Fruit fly (Drosophila melanogaster) whole organism, embryonic: ENCODE results near the gene rho-4.

Experiments used
- Aef1 ChIP-seq: fragments of 200-800 bp; sonication (Bioruptor generic); IDR thresholded peaks from 3 replicates; pipeline ENCODE4 v1.3.6; 2022; ENCODE audit warnings: missing biosample characterization, missing genetic modification characterization
- CG1024 ChIP-seq: fragments of 200-800 bp; sonication (Bioruptor generic); IDR thresholded peaks from 2 replicates; pipeline ENCODE4 v1.3.6; 2022; ENCODE audit warnings: missing biosample characterization, missing genetic modification characterization
- CG10267 ChIP-seq: fragments of 200-800 bp; sonication (Bioruptor generic); optimal IDR thresholded peaks from 2 replicates; lab custom pipeline; 2018; ENCODE audit warnings: missing biosample characterization, mild to moderate bottlenecking, missing genetic modification characterization, moderate library complexity
- CG10366 ChIP-seq: fragments of 200-800 bp; sonication (Bioruptor generic); IDR thresholded peaks from 2 replicates; pipeline ENCODE4 v1.3.6; 2022; ENCODE audit warnings: missing biosample characterization, missing genetic modification characterization
- CG10654 ChIP-seq: fragments of 200-800 bp; sonication (Bioruptor generic); optimal IDR thresholded peaks from 2 replicates; lab custom pipeline; 2016; ENCODE audit warnings: missing biosample characterization, missing genetic modification characterization
- CG12071 ChIP-seq: fragments of 200-800 bp; sonication (Bioruptor generic); optimal IDR thresholded peaks from 3 replicates; lab custom pipeline; 2018; ENCODE audit warnings: missing biosample characterization, mild to moderate bottlenecking, missing genetic modification characterization
- CG15269 ChIP-seq: fragments of 200-800 bp; sonication (Bioruptor generic); optimal IDR thresholded peaks from 2 replicates; lab custom pipeline; 2018; ENCODE audit warnings: missing biosample characterization, mild to moderate bottlenecking, missing genetic modification characterization, moderate library complexity
- CG15696 ChIP-seq: fragments of 200-800 bp; sonication (Bioruptor generic); optimal IDR thresholded peaks from 2 replicates; lab custom pipeline; 2019; ENCODE audit warnings: missing biosample characterization, mild to moderate bottlenecking, missing genetic modification characterization, moderate library complexity
- CG1647 ChIP-seq: fragments of 200-800 bp; sonication (Bioruptor generic); optimal IDR thresholded peaks from 3 replicates; lab custom pipeline; 2016; ENCODE audit warnings: missing biosample characterization, missing genetic modification characterization
- CG17802 ChIP-seq: fragments of 200-800 bp; sonication (Bioruptor generic); optimal IDR thresholded peaks from 2 replicates; lab custom pipeline; 2018; ENCODE audit warnings: missing biosample characterization, mild to moderate bottlenecking, missing genetic modification characterization, moderate library complexity
- CG17829 ChIP-seq: fragments of 200-800 bp; optimal IDR thresholded peaks from 2 replicates; lab custom pipeline; 2019; ENCODE audit warnings: missing biosample characterization, mild to moderate bottlenecking, missing genetic modification characterization, moderate library complexity
- CG2199 ChIP-seq: fragments of 200-800 bp; sonication (Bioruptor generic); IDR thresholded peaks from 3 replicates; pipeline ENCODE4 v1.3.6; 2022; ENCODE audit warnings: missing biosample characterization, missing genetic modification characterization
- CG2875 ChIP-seq: fragments of 200-800 bp; sonication (Bioruptor generic); optimal IDR thresholded peaks from 2 replicates; lab custom pipeline; 2017; ENCODE audit warnings: missing biosample characterization, mild to moderate bottlenecking, missing genetic modification characterization, missing genetic modification reagents
- CG3163 ChIP-seq: fragments of 200-800 bp; sonication (Bioruptor generic); optimal IDR thresholded peaks from 3 replicates; lab custom pipeline; 2016; ENCODE audit warnings: missing biosample characterization, missing genetic modification characterization
- CG4282 ChIP-seq: fragments of 200-800 bp; sonication (Bioruptor generic); optimal IDR thresholded peaks from 2 replicates; lab custom pipeline; 2016; ENCODE audit warnings: missing biosample characterization, missing genetic modification characterization
- CG4707 ChIP-seq: fragments of 200-800 bp; sonication (Bioruptor generic); optimal IDR thresholded peaks from 2 replicates; lab custom pipeline; 2018; ENCODE audit warnings: missing biosample characterization, mild to moderate bottlenecking, missing genetic modification characterization, moderate library complexity
- CG9727 ChIP-seq: fragments of 200-800 bp; sonication (Bioruptor generic); optimal IDR thresholded peaks from 3 replicates; lab custom pipeline; 2017; ENCODE audit warnings: missing biosample characterization, mild to moderate bottlenecking, missing genetic modification characterization
- Dek ChIP-seq: fragments of 200-800 bp; sonication (Bioruptor generic); optimal IDR thresholded peaks from 3 replicates; lab custom pipeline; 2019; ENCODE audit warnings: missing biosample characterization, mild to moderate bottlenecking, missing genetic modification characterization, moderate library complexity
- Dp ChIP-seq: fragments of 200-800 bp; sonication (Bioruptor generic); optimal IDR thresholded peaks from 2 replicates; lab custom pipeline; 2018; ENCODE audit warnings: missing biosample characterization, mild to moderate bottlenecking, missing genetic modification characterization, moderate library complexity
- Drgx ChIP-seq: fragments of 200-800 bp; sonication (Bioruptor generic); IDR thresholded peaks from 2 replicates; pipeline ENCODE4 v1.3.6; 2022; ENCODE audit warnings: missing biosample characterization, missing genetic modification characterization
- Eip74EF ChIP-seq, 2 experiments: fragments of 200-800 bp in 1 of 2; fragments of >200 bp in 1 of 2; sonication (Bioruptor generic) in 1 of 2; optimal IDR thresholded peaks; 2 replicates each; lab custom pipeline; 2017 to 2019; ENCODE audit warnings: missing biosample characterization in 2 of 2, missing genetic modification characterization in 2 of 2, mild to moderate bottlenecking in 1 of 2, moderate library complexity in 1 of 2
- Hey ChIP-seq: fragments of 200-800 bp; sonication (Bioruptor generic); optimal IDR thresholded peaks from 3 replicates; lab custom pipeline; 2018; ENCODE audit warnings: missing biosample characterization, mild to moderate bottlenecking, missing genetic modification characterization
- Lpt ChIP-seq: fragments of >200 bp; optimal IDR thresholded peaks from 2 replicates; lab custom pipeline; 2018; ENCODE audit warnings: missing biosample characterization, missing genetic modification characterization
- Oaz ChIP-seq: fragments of 200-800 bp; sonication (Bioruptor generic); IDR thresholded peaks from 2 replicates; pipeline ENCODE4 v1.3.6; 2022; ENCODE audit warnings: missing biosample characterization, missing genetic modification characterization
- Ravus ChIP-seq: fragments of 200-800 bp; sonication (Bioruptor generic); IDR thresholded peaks from 2 replicates; pipeline ENCODE4 v1.3.6; 2022; ENCODE audit warnings: missing biosample characterization, missing genetic modification characterization
- Rfx ChIP-seq: fragments of 200-800 bp; sonication (Bioruptor generic); IDR thresholded peaks from 2 replicates; pipeline ENCODE4 v1.3.6; 2022; ENCODE audit warnings: missing biosample characterization, missing genetic modification characterization
- Sin3A ChIP-seq: fragments of >200 bp; optimal IDR thresholded peaks from 2 replicates; lab custom pipeline; 2018
- Sry-β ChIP-seq: fragments of 200-800 bp; sonication (Bioruptor generic); optimal IDR thresholded peaks from 2 replicates; lab custom pipeline; 2018; ENCODE audit warnings: missing biosample characterization, mild to moderate bottlenecking, missing genetic modification characterization, moderate library complexity
- Trl ChIP-seq, 3 experiments: fragments of >200 bp in 2 of 3; fragments of 200-800 bp in 1 of 3; sonication (Bioruptor generic) in 1 of 3; optimal IDR thresholded peaks; 2 replicates in 1 of 3; 3 replicates in 2 of 3; lab custom pipeline; 2016 to 2017; ENCODE audit warnings: missing biosample characterization in 1 of 3, missing genetic modification characterization in 1 of 3
- Xbp1 ChIP-seq: fragments of 200-800 bp; sonication (Bioruptor generic); optimal IDR thresholded peaks from 3 replicates; lab custom pipeline; 2016; ENCODE audit warnings: missing biosample characterization, mild to moderate bottlenecking, missing genetic modification characterization
- al ChIP-seq: fragments of 200-800 bp; sonication (Bioruptor generic); IDR thresholded peaks from 2 replicates; pipeline ENCODE4 v1.3.6; 2022; ENCODE audit warnings: missing biosample characterization, missing genetic modification characterization
- bcd ChIP-seq: fragments of 200-800 bp; sonication (Bioruptor generic); optimal IDR thresholded peaks from 2 replicates; lab custom pipeline; 2017; ENCODE audit warnings: missing biosample characterization, mild to moderate bottlenecking, missing genetic modification characterization
- cas ChIP-seq: fragments of 200-800 bp; sonication (Bioruptor generic); IDR thresholded peaks from 2 replicates; pipeline ENCODE4 v1.3.6; 2022; ENCODE audit warnings: missing biosample characterization, missing genetic modification characterization
- chinmo ChIP-seq: fragments of 200-800 bp; sonication (Bioruptor generic); IDR thresholded peaks from 4 replicates; pipeline ENCODE4 v1.3.6; 2022; ENCODE audit warnings: missing biosample characterization, missing genetic modification characterization; ENCODE audit not compliant: partially characterized antibody
- dimm ChIP-seq: fragments of 200-800 bp; sonication (Bioruptor generic); IDR thresholded peaks from 2 replicates; pipeline ENCODE4 v1.3.6; 2022; ENCODE audit warnings: missing biosample characterization, missing genetic modification characterization
- dpn ChIP-seq, 2 experiments: fragments of 200-800 bp; sonication (Bioruptor generic); optimal IDR thresholded peaks; 3 replicates each; lab custom pipeline; 2016; ENCODE audit warnings: missing biosample characterization in 2 of 2, missing genetic modification characterization in 2 of 2
- fd64A ChIP-seq: fragments of 200-800 bp; sonication (Bioruptor generic); optimal IDR thresholded peaks from 3 replicates; lab custom pipeline; 2018; ENCODE audit warnings: missing biosample characterization, mild to moderate bottlenecking, missing genetic modification characterization
- grau ChIP-seq: fragments of 200-800 bp; optimal IDR thresholded peaks from 3 replicates; lab custom pipeline; 2019; ENCODE audit warnings: missing biosample characterization, mild to moderate bottlenecking, missing genetic modification characterization, moderate library complexity
- gsb-n ChIP-seq: fragments of 200-800 bp; sonication (Bioruptor generic); optimal IDR thresholded peaks from 3 replicates; lab custom pipeline; 2018; ENCODE audit warnings: missing biosample characterization, mild to moderate bottlenecking, missing genetic modification characterization
- hth ChIP-seq: fragments of >200 bp; optimal IDR thresholded peaks from 2 replicates; lab custom pipeline; 2017; ENCODE audit warnings: inconsistent platforms
- jigr1 ChIP-seq: fragments of 200-800 bp; sonication (Bioruptor generic); IDR thresholded peaks from 3 replicates; pipeline ENCODE4 v1.3.6; 2022; ENCODE audit warnings: missing biosample characterization, missing genetic modification characterization
- nom ChIP-seq: fragments of 200-800 bp; sonication (Bioruptor generic); optimal IDR thresholded peaks from 2 replicates; lab custom pipeline; 2017; ENCODE audit warnings: missing biosample characterization, missing genetic modification characterization, mild to moderate bottlenecking, moderate library complexity, missing genetic modification reagents
- pan ChIP-seq, 4 experiments: fragments of >200 bp in 3 of 4; fragments of 200-800 bp in 1 of 4; sonication (Bioruptor generic) in 1 of 4; optimal IDR thresholded peaks in 3 of 4; IDR thresholded peaks in 1 of 4; 2 replicates each; pipeline versions ENCODE4 v1.3.6 to Lab custom; 2017 to 2022; ENCODE audit warnings: missing biosample characterization in 2 of 4, missing genetic modification characterization in 2 of 4, mixed read lengths in 1 of 4
- phol ChIP-seq: fragments of 200-800 bp; sonication (Bioruptor generic); optimal IDR thresholded peaks from 3 replicates; lab custom pipeline; 2018; ENCODE audit warnings: missing biosample characterization, mild to moderate bottlenecking, missing genetic modification characterization, moderate library complexity
- repo ChIP-seq: fragments of 200-800 bp; sonication (Bioruptor generic); optimal IDR thresholded peaks from 2 replicates; lab custom pipeline; 2016; ENCODE audit warnings: missing biosample characterization, missing genetic modification characterization
- so ChIP-seq: fragments of 200-800 bp; sonication (Bioruptor generic); IDR thresholded peaks from 3 replicates; pipeline ENCODE4 v1.3.6; 2022; ENCODE audit warnings: missing biosample characterization, missing genetic modification characterization
- sqz ChIP-seq: fragments of 200-800 bp; sonication (Bioruptor generic); optimal IDR thresholded peaks from 3 replicates; lab custom pipeline; 2018; ENCODE audit warnings: missing biosample characterization, mild to moderate bottlenecking, missing genetic modification characterization
- stc ChIP-seq: fragments of 200-800 bp; sonication (Bioruptor generic); IDR thresholded peaks from 2 replicates; pipeline ENCODE4 v1.3.6; 2022; ENCODE audit warnings: missing biosample characterization, missing genetic modification characterization
- tna ChIP-seq: fragments of 200-800 bp; sonication (Bioruptor generic); IDR thresholded peaks from 2 replicates; pipeline ENCODE4 v1.3.6; 2022; ENCODE audit warnings: missing biosample characterization, missing genetic modification characterization; ENCODE audit not compliant: partially characterized antibody

The rho-4 gene

DNA sequence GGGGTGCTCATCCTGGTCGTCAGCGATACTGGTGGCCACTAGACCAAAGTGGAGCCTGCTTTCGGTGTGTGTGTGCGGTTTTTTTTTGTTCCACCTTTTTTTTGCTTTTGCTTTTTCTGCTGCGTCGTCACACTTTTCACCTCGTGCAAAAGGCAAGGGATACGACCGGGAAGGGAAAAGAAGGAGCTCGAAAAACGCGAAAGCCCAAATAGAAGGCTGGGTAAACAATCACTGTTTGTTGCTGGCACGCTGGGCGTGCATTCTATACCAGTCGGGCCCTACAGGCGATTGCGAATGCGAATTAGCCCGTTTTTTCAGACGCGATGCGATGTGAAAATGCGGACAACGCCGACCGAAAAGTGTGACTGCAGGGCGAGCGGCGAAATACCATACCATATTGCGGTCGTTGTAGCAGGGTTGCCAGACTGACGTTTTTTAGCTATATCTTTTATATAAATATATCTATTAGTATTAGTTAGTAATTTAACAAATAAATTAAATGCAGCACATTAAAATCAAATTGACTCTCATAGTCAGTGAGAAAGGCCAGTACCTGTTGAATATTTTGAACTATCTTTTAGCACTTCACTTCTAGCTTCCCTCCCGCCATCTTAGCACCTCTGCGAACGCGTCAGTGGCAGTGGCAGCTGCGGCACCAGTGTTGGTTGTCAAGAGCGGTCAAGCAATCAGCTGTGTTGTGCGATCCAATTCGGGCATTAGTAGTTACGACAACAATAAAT, 29.5 kb upstream of the rho-4 start, which contains the start of the genes Polr2A and CG11699 (continued):
- TF ChIP-seq CG1024 (GFP tag; lab: Robert Waterston, UW) (no peak), phol (peak; percentile 76), Aef1 (GFP tag; lab: Robert Waterston, UW) (peak; percentile 38; the same call in 2 of the 3 replicates), Rfx (GFP tag; lab: Robert Waterston, UW) (peak; percentile 41; the same call in 1 of the 2 replicates), CG3163 (GFP tag; lab: Kevin White, UChicago) (no peak), jigr1 (GFP tag; lab: Robert Waterston, UW) (no peak), nom (GFP tag; lab: Kevin White, UChicago) (peak; percentile 76), CG2199 (GFP tag; lab: Robert Waterston, UW) (no peak), Hey (tag; lab: Kevin White, UChicago) (no peak), CG17829 (tag; lab: Kevin White, UChicago) (peak; percentile 60), CG2875 (GFP tag; lab: Kevin White, UChicago) (no peak), CG9727 (peak; percentile 54), chinmo (GFP tag; lab: Robert Waterston, UW) (no peak), CG10267 (tag; lab: Kevin White, UChicago) (peak; percentile 93), Sry-β (peak; percentile 95), pan (optimal IDR thresholded peaks at IDR 0.05; lab: Kevin White, UChicago) (no peak), pan (GFP tag; optimal IDR thresholded peaks at IDR 0.05 in 1 of 2, IDR thresholded peaks at IDR 0.05 in 1 of 2) (no peak), CG12071 (GFP tag; lab: Kevin White, UChicago) (no peak), CG10654 (GFP tag; lab: Kevin White, UChicago) (peak; percentile 14), sqz (GFP tag; lab: Kevin White, UChicago) (peak; percentile 54), CG10366 (GFP tag; lab: Robert Waterston, UW) (no peak; the same call in 1 of the 2 replicates), al (peak; percentile 27; the same call in 1 of the 2 replicates), dimm (GFP tag; lab: Robert Waterston, UW) (no peak), CG15696 (tag; lab: Kevin White, UChicago) (peak; percentile 56), repo (GFP tag; lab: Kevin White, UChicago) (no peak), Ravus (GFP tag; lab: Robert Waterston, UW) (no peak), CG15269 (no peak), Eip74EF (GFP tag; optimal IDR thresholded peaks at IDR 0.05; lab: Kevin White, UChicago) (no peak), CG17802 (tag; lab: Kevin White, UChicago) (no peak), Oaz (GFP tag; lab: Robert Waterston, UW) (no peak), grau (tag; lab: Kevin White, UChicago) (peak; percentile 58), bcd (GFP tag; lab: Kevin White, UChicago) (peak; percentile 46), CG1647 (GFP tag; lab: Kevin White, UChicago) (no peak), Drgx (GFP tag; lab: Robert Waterston, UW) (no peak), CG4282 (GFP tag; lab: Kevin White, UChicago) (no peak), CG4707 (no peak), dpn (GFP tag; optimal IDR thresholded peaks at IDR 0.05; lab: Kevin White, UChicago) (peak in 1 of 2 experiments; percentile 45), Sin3A (lab: Kevin White, UChicago) (peak; percentile 81), hth (lab: Kevin White, UChicago) (no peak), gsb-n (tag; lab: Kevin White, UChicago) (peak; percentile 54), Dek (tag; lab: Kevin White, UChicago) (peak; percentile 59), Xbp1 (peak; percentile 60), stc (GFP tag; lab: Robert Waterston, UW) (no peak), so (no peak), tna (peak; percentile 23; the same call in 1 of the 2 replicates), Lpt (GFP tag; lab: Kevin White, UChicago) (no peak), Trl (optimal IDR thresholded peaks at IDR 0.05; lab: Kevin White, UChicago) (no peak), Trl (GFP tag; optimal IDR thresholded peaks at IDR 0.05; lab: Kevin White, UChicago) (peak; percentile 6), Dp (GFP tag; lab: Kevin White, UChicago) (peak; percentile 52), fd64A (GFP tag; lab: Kevin White, UChicago) (no peak), cas (no peak)
